Fruit fly (Drosophila melanogaster) S2 (cell line): ENCODE results near the gene Spg7.

Experiments
- CG8478 ChIP-seq: fragments of >200 bp; optimal IDR thresholded peaks from 2 replicates; lab custom pipeline; 2018
- CTCF ChIP-seq, 2 experiments: fragments of >200 bp; optimal IDR thresholded peaks; 2 replicates each; lab custom pipeline; 2018

- TF ChIP-seq CG8478 (lab: Kevin White, UChicago), result no peak
- peak; percentile 81 to 82 for TF ChIP-seq CTCF (optimal IDR thresholded peaks at IDR 0.05; lab: Kevin White, UChicago)
Observed at dm6 chrX:2655998-2656397, 42.0 kb downstream of the Spg7 start.
